Fruit fly (Drosophila melanogaster): Measurements from ENCODE around the gene CG16989.

The CG16989 gene

DNA sequence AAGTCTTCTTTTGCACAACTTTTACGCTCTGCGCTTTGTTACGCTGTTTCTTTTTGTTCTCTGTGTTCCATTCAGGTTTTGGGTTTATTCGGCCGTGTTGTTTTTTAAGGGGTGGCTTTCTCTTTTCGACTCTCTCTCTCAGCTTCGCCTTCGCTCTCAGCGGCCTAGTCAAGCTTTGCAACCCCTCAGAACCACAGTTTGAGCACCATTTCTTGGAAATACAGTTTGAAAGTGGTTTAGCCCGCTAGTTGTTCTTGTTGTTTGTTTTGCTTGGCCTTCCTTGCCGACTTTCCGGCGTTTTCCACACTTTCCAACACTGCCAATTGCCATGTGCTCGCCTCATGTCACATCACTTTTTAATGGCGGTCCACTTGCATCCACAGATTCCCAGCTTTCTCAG lies 48.1 kb downstream of the CG16989 start (continued):
- TF ChIP-seq Scr (GFP tag; IDR thresholded peaks at IDR 0.05; ENCODE audit: partially characterized antibody) (no peak), Fer1 (GFP tag; optimal IDR thresholded peaks at IDR 0.05) (no peak), CG14860 (GFP tag; IDR thresholded peaks at IDR 0.05; ENCODE audit: partially characterized antibody) (no peak), CG6854 (GFP tag; optimal IDR thresholded peaks at IDR 0.05) (peak; percentile 68), Med (GFP tag) (peak; percentile 22), zen (tag; optimal IDR thresholded peaks at IDR 0.05) (no peak), phol (tag; optimal IDR thresholded peaks at IDR 0.05) (peak; percentile 40), CG16779 (GFP tag; IDR thresholded peaks at IDR 0.05) (no peak), cad (GFP tag; optimal IDR thresholded peaks at IDR 0.05) (peak; percentile 73), jigr1 (GFP tag; IDR thresholded peaks at IDR 0.05) (no peak), gcm2 (GFP tag; optimal IDR thresholded peaks at IDR 0.05) (no peak), scrt (GFP tag; optimal IDR thresholded peaks at IDR 0.05) (peak; percentile 41), hkb (optimal IDR thresholded peaks at IDR 0.05) (no peak), hkb (GFP tag; IDR thresholded peaks at IDR 0.05) (no peak), CG6813 (GFP tag; optimal IDR thresholded peaks at IDR 0.05) (peak; percentile 8), Hr78 (GFP tag; optimal IDR thresholded peaks at IDR 0.05) (no peak), chm (GFP tag; IDR thresholded peaks at IDR 0.05) (no peak), CG2120 (GFP tag; optimal IDR thresholded peaks at IDR 0.05) (no peak), bbx (GFP tag; IDR thresholded peaks at IDR 0.05; ENCODE audit: partially characterized antibody) (no peak), Fer2 (tag; optimal IDR thresholded peaks at IDR 0.05) (no peak), CoRest (tag; optimal IDR thresholded peaks at IDR 0.05) (no peak), unpg (GFP tag; optimal IDR thresholded peaks at IDR 0.05) (no peak), Doc2 (GFP tag; IDR thresholded peaks at IDR 0.05) (no peak), run (tag; optimal IDR thresholded peaks at IDR 0.05) (no peak), CG32772 (GFP tag; IDR thresholded peaks at IDR 0.05) (no peak), CG2712 (tag; optimal IDR thresholded peaks at IDR 0.05) (no peak), CG3726 (GFP tag; IDR thresholded peaks at IDR 0.05) (no peak), Sry-β (GFP tag; optimal IDR thresholded peaks at IDR 0.05) (no peak), HLHmδ (GFP tag; optimal IDR thresholded peaks at IDR 0.05) (no peak), dm (GFP tag; optimal IDR thresholded peaks at IDR 0.05) (peak; percentile 12), danr (GFP tag; IDR thresholded peaks at IDR 0.05) (no peak), CG6765 (GFP tag; optimal IDR thresholded peaks at IDR 0.05) (no peak), oc (tag; optimal IDR thresholded peaks at IDR 0.05) (no peak), nmo (GFP tag; optimal IDR thresholded peaks at IDR 0.05) (no peak), pzg (GFP tag; optimal IDR thresholded peaks at IDR 0.05) (peak; percentile 14), CG14014 (GFP tag; IDR thresholded peaks at IDR 0.05) (no peak), dimm (GFP tag; IDR thresholded peaks at IDR 0.05) (no peak), br (optimal IDR thresholded peaks at IDR 0.05) (no peak), CG9727 (GFP tag; optimal IDR thresholded peaks at IDR 0.05) (no peak), CG8478 (optimal IDR thresholded peaks at IDR 0.05) (no peak), Oaz (GFP tag; IDR thresholded peaks at IDR 0.05) (no peak), CG4360 (GFP tag; IDR thresholded peaks at IDR 0.05) (peak; percentile 17; the same call in 1 of the 2 replicates), CG8765 (GFP tag; IDR thresholded peaks at IDR 0.05) (no peak), CG1529 (GFP tag; optimal IDR thresholded peaks at IDR 0.05) (no peak), dysf (GFP tag; IDR thresholded peaks at IDR 0.05) (no peak), CG8290 (GFP tag; optimal IDR thresholded peaks at IDR 0.05) (peak; percentile 20), CG8290 (tag; optimal IDR thresholded peaks at IDR 0.05) (peak; percentile 24 to 45), CG10979 (tag; optimal IDR thresholded peaks at IDR 0.05) (no peak), sens-2 (GFP tag; IDR thresholded peaks at IDR 0.05) (no peak), HHEX (GFP tag; optimal IDR thresholded peaks at IDR 0.05) (no peak), CG17359 (tag; optimal IDR thresholded peaks at IDR 0.05) (no peak), mam (GFP tag; optimal IDR thresholded peaks at IDR 0.05) (no peak), sob (GFP tag; IDR thresholded peaks at IDR 0.05) (0 out of 2 replicates have a peak, but pooled peaks have one; percentile 9)
